Worm (Caenorhabditis elegans) whole organism, L3 larva: ENCODE data around the gene R09B5.11.

Source experiments
- ceh-16 ChIP-seq: sonication (generic microtip); optimal IDR thresholded peaks from 2 replicates; lab custom pipeline; 2017; ENCODE audit warnings: missing biosample characterization, missing genetic modification characterization
- ceh-82 ChIP-seq: fragments of 150-350 bp; optimal IDR thresholded peaks from 2 replicates; lab custom pipeline; 2014; ENCODE audit warnings: missing biosample characterization, missing genetic modification characterization
- ceh-9 ChIP-seq: sonication (generic microtip); optimal IDR thresholded peaks from 2 replicates; lab custom pipeline; 2018; ENCODE audit warnings: missing biosample characterization, missing genetic modification characterization
- elt-3 ChIP-seq, 3 experiments: fragments of 150-350 bp in 1 of 3; sonication (generic microtip) in 2 of 3; optimal IDR thresholded peaks; 2 replicates in 2 of 3; 4 replicates in 1 of 3; lab custom pipeline; 2014 to 2017; ENCODE audit warnings: missing biosample characterization in 3 of 3, missing genetic modification characterization in 3 of 3

ce11 chrV:1465932-1466331, 26.9 kb downstream of the R09B5.11 start:
- no peak for TF ChIP-seq ceh-82
- TF ChIP-seq ceh-9 (tag; lab: Kevin White, UChicago) = no peak
- no peak for TF ChIP-seq ceh-16
- TF ChIP-seq elt-3 (tag; optimal IDR thresholded peaks at IDR 0.05; lab: Kevin White, UChicago) = no peak
